Worm (Caenorhabditis elegans) whole organism, L3 larva: ENCODE results near the gene spp-18.

Source experiments
- fkh-10 ChIP-seq: sonication (generic microtip); optimal IDR thresholded peaks from 2 replicates; lab custom pipeline; 2017; ENCODE audit warnings: missing biosample characterization, missing genetic modification reagents, missing genetic modification characterization
- fkh-2 ChIP-seq: fragments of 150-350 bp; optimal IDR thresholded peaks from 2 replicates; lab custom pipeline; 2014; ENCODE audit warnings: missing biosample characterization, missing genetic modification reagents, missing genetic modification characterization
- nfya-1 ChIP-seq: sonication (generic microtip); optimal IDR thresholded peaks from 2 replicates; lab custom pipeline; 2017; ENCODE audit warnings: missing genetic modification characterization, mild to moderate bottlenecking, missing compliant biosample characterization, antibody characterized with exemption, moderate library complexity; ENCODE audit not compliant: insufficient read depth
- unc-62 ChIP-seq: fragments of 150-350 bp; sonication (generic microtip); optimal IDR thresholded peaks from 4 replicates; lab custom pipeline; 2014; ENCODE audit warnings: missing biosample characterization, missing genetic modification reagents, missing genetic modification characterization

ce11 chrIV:9618836-9619235 lies 25.3 kb downstream of the spp-18 start:
- no peak for TF ChIP-seq nfya-1
- TF ChIP-seq fkh-2 (tag; lab: Kevin White, UChicago): no peak
- no peak for TF ChIP-seq fkh-10 (GFP tag; lab: Kevin White, UChicago)
- TF ChIP-seq unc-62 (GFP tag; lab: Kevin White, UChicago): no peak
